Worm (Caenorhabditis elegans): ENCODE measurements around the gene T05A7.6.
A peak's percentile ranks its signal among the peaks of the same experiment; 100 is the strongest.

T05A7.6 gene

ce11 chrII:4706359-4706871 lies 34.8 kb upstream of the T05A7.6 start, which contains the start of the genes F10G7.9 and tsn-1 (continued):
- TF ChIP-seq sdz-38 (tag; optimal IDR thresholded peaks at IDR 0.05) (no peak), lag-1 (GFP tag; IDR thresholded peaks at IDR 0.05) (no peak), nhr-120 (GFP tag; IDR thresholded peaks at IDR 0.05) (no peak), F33H1.4 (GFP tag; IDR thresholded peaks at IDR 0.05) (peak; percentile 92), cebp-1 (GFP tag; IDR thresholded peaks at IDR 0.05) (no peak), cebp-1 (tag; optimal IDR thresholded peaks at IDR 0.05) (peak; percentile 38), bed-2 (GFP tag; IDR thresholded peaks at IDR 0.05) (no peak), snpc-4 (GFP tag; optimal IDR thresholded peaks at IDR 0.05) (no peak), snpc-4 (tag; optimal IDR thresholded peaks at IDR 0.05) (peak in 3 of 4 experiments; percentile 7 to 53 (median 28)), lin-54 (GFP tag; optimal IDR thresholded peaks at IDR 0.05) (peak; percentile 68), rpc-1 (optimal IDR thresholded peaks at IDR 0.05) (no peak), rpc-1 (tag; optimal IDR thresholded peaks at IDR 0.05) (no peak), hrde-1 (tag; optimal IDR thresholded peaks at IDR 0.05; ENCODE audit: borderline replicate concordance) (no peak), unc-62 (GFP tag; optimal IDR thresholded peaks at IDR 0.05) (no peak), C17E4.6 (GFP tag; IDR thresholded peaks at IDR 0.05) (no peak), Y95B8A.8 (GFP tag; IDR thresholded peaks at IDR 0.05) (no peak), pbrm-1 (GFP tag; IDR thresholded peaks at IDR 0.05) (peak; percentile 25; the same call in 1 of the 2 replicates), dpl-1 (GFP tag; optimal IDR thresholded peaks at IDR 0.05) (peak; percentile 52), madf-3 (GFP tag; IDR thresholded peaks at IDR 0.05) (no peak), mcd-1 (GFP tag; IDR thresholded peaks at IDR 0.05) (peak; percentile 71), lin-35 (GFP tag; optimal IDR thresholded peaks at IDR 0.05) (peak in 1 of 3 experiments; percentile 27), snpc-1.3 (tag; optimal IDR thresholded peaks at IDR 0.05; ENCODE audit: insufficient read depth) (peak; percentile 47), hmg-1.2 (GFP tag; IDR thresholded peaks at IDR 0.05) (peak; percentile 79), sea-2 (GFP tag; IDR thresholded peaks at IDR 0.05) (no peak), ccch-3 (GFP tag; optimal IDR thresholded peaks at IDR 0.05) (no peak), chd-7 (tag; optimal IDR thresholded peaks at IDR 0.05) (no peak), F22D6.2 (tag; optimal IDR thresholded peaks at IDR 0.05) (no peak), B0019.2 (GFP tag; conservative IDR thresholded peaks at IDR 0.05) (no peak), mes-4 (tag; optimal IDR thresholded peaks at IDR 0.05) (no peak), hmg-20 (GFP tag; IDR thresholded peaks at IDR 0.05) (no peak), nfyb-1 (GFP tag; IDR thresholded peaks at IDR 0.05) (peak; percentile 33; the same call in 1 of the 2 replicates), ets-4 (GFP tag; optimal IDR thresholded peaks at IDR 0.05) (no peak), F23B12.7 (tag; optimal IDR thresholded peaks at IDR 0.05; ENCODE audit: insufficient read depth) (peak; percentile 29), efl-1 (GFP tag; optimal IDR thresholded peaks at IDR 0.05) (peak; percentile 40), repo-1 (tag; optimal IDR thresholded peaks at IDR 0.05) (no peak), T07F8.4 (tag; optimal IDR thresholded peaks at IDR 0.05) (no peak)

DNA sequence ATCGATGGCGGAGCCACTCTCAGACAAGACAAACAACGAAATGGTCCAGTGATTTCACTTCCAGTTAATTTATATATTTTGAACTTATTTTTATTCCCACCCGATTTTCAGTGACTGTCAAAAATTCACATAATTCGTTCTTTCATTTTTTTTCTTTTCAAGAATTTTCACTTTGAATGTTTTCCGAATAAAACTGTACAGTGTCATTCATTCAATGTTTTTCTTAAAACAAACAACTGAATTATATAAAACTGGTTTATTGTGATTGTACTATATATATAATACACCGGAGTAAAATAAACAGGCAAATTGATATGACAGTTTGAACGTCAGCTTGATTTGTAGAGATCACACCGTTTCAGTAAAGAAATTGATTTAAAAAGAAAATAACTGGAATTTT lies 31.4 kb upstream of the T05A7.6 start:
- TF ChIP-seq madf-8 (GFP tag; conservative IDR thresholded peaks at IDR 0.05), result peak; percentile 66
- peak; percentile 45 for TF ChIP-seq hmg-1.2 (GFP tag; IDR thresholded peaks at IDR 0.05)
- TF ChIP-seq bed-2 (GFP tag; IDR thresholded peaks at IDR 0.05), result no peak
- no peak for TF ChIP-seq somi-1 (GFP tag; optimal IDR thresholded peaks at IDR 0.05)
- TF ChIP-seq lsl-1 (GFP tag; optimal IDR thresholded peaks at IDR 0.05), result peak; percentile 55
- no peak for TF ChIP-seq snpc-1.1 (tag; optimal IDR thresholded peaks at IDR 0.05; ENCODE audit: insufficient read depth)
- peak; percentile 76 for TF ChIP-seq madf-3 (GFP tag; IDR thresholded peaks at IDR 0.05)
- TF ChIP-seq lin-35 (GFP tag; optimal IDR thresholded peaks at IDR 0.05), result peak in 1 of 3 experiments; percentile 36
- peak; percentile 39 for TF ChIP-seq efl-1 (GFP tag; optimal IDR thresholded peaks at IDR 0.05)
- TF ChIP-seq lin-54 (GFP tag; optimal IDR thresholded peaks at IDR 0.05), result peak; percentile 58
- peak; percentile 77 for TF ChIP-seq rcor-1 (GFP tag; IDR thresholded peaks at IDR 0.05)
- TF ChIP-seq lsy-27 (tag; optimal IDR thresholded peaks at IDR 0.05; ENCODE audit: borderline replicate concordance, insufficient read depth), result no peak
- TF ChIP-seq let-607 (tag; optimal IDR thresholded peaks at IDR 0.05), result no peak
- no peak for TF ChIP-seq F22D6.2 (tag; optimal IDR thresholded peaks at IDR 0.05)
- TF ChIP-seq hrde-1 (tag; optimal IDR thresholded peaks at IDR 0.05; ENCODE audit: borderline replicate concordance), result peak; percentile 92
- TF ChIP-seq die-1 (tag; optimal IDR thresholded peaks at IDR 0.05), result peak; percentile 10
- TF ChIP-seq snpc-1.3 (tag; optimal IDR thresholded peaks at IDR 0.05; ENCODE audit: insufficient read depth), result peak; percentile 46
- TF ChIP-seq B0336.3 (GFP tag; IDR thresholded peaks at IDR 0.05), result peak; percentile 70; the same call in 1 of the 2 replicates
- no peak for TF ChIP-seq zfh-2 (GFP tag; conservative IDR thresholded peaks at IDR 0.05)
- no peak for TF ChIP-seq sdz-38 (tag; optimal IDR thresholded peaks at IDR 0.05)
- TF ChIP-seq ekl-4 (GFP tag; IDR thresholded peaks at IDR 0.05), result peak; percentile 74

All from whole organism, young adult.